Worm (Caenorhabditis elegans): ENCODE results near the gene attf-3.

attf-3 gene

ce11 chrIII:62383-62873, 23.8 kb downstream of the attf-3 start (continued):
- TF ChIP-seq unc-39 (tag; optimal IDR thresholded peaks at IDR 0.05) (no peak), rbr-2 (tag; optimal IDR thresholded peaks at IDR 0.05) (peak; percentile 36), daf-12 (tag; optimal IDR thresholded peaks at IDR 0.05) (no peak), R02D3.7 (tag; optimal IDR thresholded peaks at IDR 0.05) (no peak), vab-7 (GFP tag; IDR thresholded peaks at IDR 0.05) (peak; percentile 64), Y75B8A.6 (GFP tag; IDR thresholded peaks at IDR 0.05) (peak; percentile 50; the same call in 1 of the 2 replicates), mxl-2 (GFP tag; conservative IDR thresholded peaks at IDR 0.05) (no peak), madf-9 (GFP tag; conservative IDR thresholded peaks at IDR 0.05) (no peak), nhr-77 (tag; optimal IDR thresholded peaks at IDR 0.05) (peak; percentile 27), duxl-1 (tag; optimal IDR thresholded peaks at IDR 0.05; ENCODE audit: poor library complexity) (no peak), ces-1 (GFP tag; optimal IDR thresholded peaks at IDR 0.05) (peak; percentile 60), egl-27 (tag; optimal IDR thresholded peaks at IDR 0.05) (no peak)

- TF ChIP-seq mxl-2 (GFP tag; conservative IDR thresholded peaks at IDR 0.05) (no peak), mdl-1 (tag; optimal IDR thresholded peaks at IDR 0.05) (no peak), ces-1 (GFP tag; optimal IDR thresholded peaks at IDR 0.05) (no peak), cey-2 (tag; optimal IDR thresholded peaks at IDR 0.05; ENCODE audit: borderline replicate concordance, insufficient read depth) (no peak), lin-39 (tag; optimal IDR thresholded peaks at IDR 0.05) (no peak), hmg-1.1 (GFP tag; IDR thresholded peaks at IDR 0.05) (no peak), daf-19 (GFP tag; conservative IDR thresholded peaks at IDR 0.05) (no peak), mdt-29 (GFP tag; IDR thresholded peaks at IDR 0.05) (no peak), nhr-102 (tag; optimal IDR thresholded peaks at IDR 0.05) (no peak), ceh-44 (GFP tag; IDR thresholded peaks at IDR 0.05) (no peak), F26F4.8 (GFP tag; conservative IDR thresholded peaks at IDR 0.05) (no peak), lim-7 (GFP tag; IDR thresholded peaks at IDR 0.05) (no peak), D1046.2 (GFP tag; IDR thresholded peaks at IDR 0.05) (no peak), lin-13 (GFP tag; optimal IDR thresholded peaks at IDR 0.05) (no peak), ceh-28 (tag; optimal IDR thresholded peaks at IDR 0.05) (no peak), spr-3 (GFP tag; optimal IDR thresholded peaks at IDR 0.05) (no peak), php-3 (GFP tag; IDR thresholded peaks at IDR 0.05) (no peak), R02D3.7 (tag; optimal IDR thresholded peaks at IDR 0.05) (no peak)
Observed at ce11 chrIII:61045-61444, 25.1 kb downstream of the attf-3 start, which contains the start of gene btb-5. btb-5 (minus strand) TSS chrIII:61145.

- peak; percentile 73; the same call in 1 of the 2 replicates for TF ChIP-seq egl-43 (GFP tag; IDR thresholded peaks at IDR 0.05)
- TF ChIP-seq set-16 (GFP tag; IDR thresholded peaks at IDR 0.05) = peak; percentile 43; the same call in 1 of the 2 replicates
Observed at ce11 chrIII:58723-59122, 27.5 kb downstream of the attf-3 start.

ce11 chrIII:57257-57656, 28.9 kb downstream of the attf-3 start:
- TF ChIP-seq Y48G9A.11 (GFP tag; IDR thresholded peaks at IDR 0.05) = 0 out of 2 replicates have a peak, but pooled peaks have one; percentile 53

ce11 chrIII:53696-54095, 32.5 kb downstream of the attf-3 start:
- TF ChIP-seq aha-1 (tag) = no peak
- TF ChIP-seq nhr-76 (tag; optimal IDR thresholded peaks at IDR 0.05) = no peak
- no peak for TF ChIP-seq mxl-2 (GFP tag; conservative IDR thresholded peaks at IDR 0.05)
- no peak for TF ChIP-seq lin-13 (GFP tag; optimal IDR thresholded peaks at IDR 0.05)
- no peak for TF ChIP-seq lsy-2 (tag; optimal IDR thresholded peaks at IDR 0.05)
- TF ChIP-seq Y75B8A.6 (GFP tag; IDR thresholded peaks at IDR 0.05) = no peak
- TF ChIP-seq F44E2.7 (GFP tag; IDR thresholded peaks at IDR 0.05) = no peak
- 0 out of 2 replicates have a peak, but pooled peaks have one; percentile 55 for TF ChIP-seq Y48G9A.11 (GFP tag; IDR thresholded peaks at IDR 0.05)
- peak; percentile 70 for TF ChIP-seq set-16 (GFP tag; IDR thresholded peaks at IDR 0.05)

Data from whole organism, L4 larva.